Fruit fly (Drosophila melanogaster) whole organism, embryonic: ENCODE measurements around the gene zye.

ENCODE experiments used
- B-H1 ChIP-seq: fragments of 200-800 bp; sonication (Bioruptor generic); IDR thresholded peaks from 3 replicates; pipeline ENCODE4 v1.3.6; 2022; ENCODE audit warnings: missing biosample characterization, missing genetic modification characterization
- Blimp-1 ChIP-seq: fragments of 200-800 bp; sonication (Bioruptor generic); optimal IDR thresholded peaks from 3 replicates; lab custom pipeline; 2018; ENCODE audit warnings: missing biosample characterization, missing genetic modification characterization, mild to moderate bottlenecking, moderate library complexity, missing genetic modification reagents
- CG12104 ChIP-seq: fragments of 200-800 bp; sonication (Bioruptor generic); optimal IDR thresholded peaks from 3 replicates; lab custom pipeline; 2016; ENCODE audit warnings: missing biosample characterization, missing genetic modification characterization
- CG15073 ChIP-seq: fragments of 200-800 bp; sonication (Bioruptor generic); optimal IDR thresholded peaks from 2 replicates; lab custom pipeline; 2016; ENCODE audit warnings: missing biosample characterization, missing genetic modification characterization
- CG15479 ChIP-seq: fragments of 200-800 bp; sonication (Bioruptor generic); optimal IDR thresholded peaks from 3 replicates; lab custom pipeline; 2019; ENCODE audit warnings: missing biosample characterization, mild to moderate bottlenecking, missing genetic modification characterization, moderate library complexity
- CG1603 ChIP-seq: fragments of 200-800 bp; sonication (Bioruptor generic); optimal IDR thresholded peaks from 2 replicates; lab custom pipeline; 2019; ENCODE audit warnings: missing biosample characterization, mild to moderate bottlenecking, missing genetic modification characterization, moderate library complexity
- CG16815 ChIP-seq: fragments of 200-800 bp; sonication (Bioruptor generic); optimal IDR thresholded peaks from 3 replicates; lab custom pipeline; 2017; ENCODE audit warnings: missing biosample characterization, mild to moderate bottlenecking, missing genetic modification characterization
- CG17568 ChIP-seq: fragments of 200-800 bp; sonication (Bioruptor generic); optimal IDR thresholded peaks from 2 replicates; lab custom pipeline; 2018; ENCODE audit warnings: missing biosample characterization, mild to moderate bottlenecking, missing genetic modification characterization, moderate library complexity
- CG2199 ChIP-seq: fragments of 200-800 bp; sonication (Bioruptor generic); IDR thresholded peaks from 3 replicates; pipeline ENCODE4 v1.3.6; 2022; ENCODE audit warnings: missing biosample characterization, missing genetic modification characterization
- CG2202 ChIP-seq: fragments of 200-800 bp; sonication (Bioruptor generic); optimal IDR thresholded peaks from 2 replicates; lab custom pipeline; 2018; ENCODE audit warnings: missing biosample characterization, mild to moderate bottlenecking, missing genetic modification characterization
- CG32767 ChIP-seq: fragments of 200-800 bp; sonication (Bioruptor generic); IDR thresholded peaks from 2 replicates; pipeline ENCODE4 v1.3.6; 2022; ENCODE audit warnings: missing biosample characterization, missing genetic modification characterization
- CG34224 ChIP-seq: fragments of 200-800 bp; sonication (Bioruptor generic); IDR thresholded peaks from 3 replicates; pipeline ENCODE4 v1.3.6; 2022; ENCODE audit warnings: missing biosample characterization, missing genetic modification characterization; ENCODE audit not compliant: partially characterized antibody
- CG4282 ChIP-seq: fragments of 200-800 bp; sonication (Bioruptor generic); optimal IDR thresholded peaks from 2 replicates; lab custom pipeline; 2016; ENCODE audit warnings: missing biosample characterization, missing genetic modification characterization
- CG4328 ChIP-seq: fragments of 200-800 bp; sonication (Bioruptor generic); optimal IDR thresholded peaks from 3 replicates; lab custom pipeline; 2017; ENCODE audit warnings: missing biosample characterization, missing genetic modification reagents, missing genetic modification characterization
- CG4617 ChIP-seq: fragments of 200-800 bp; sonication (Bioruptor generic); optimal IDR thresholded peaks from 3 replicates; lab custom pipeline; 2016; ENCODE audit warnings: missing biosample characterization, missing genetic modification characterization, borderline replicate concordance
- CG4707 ChIP-seq: fragments of 200-800 bp; sonication (Bioruptor generic); optimal IDR thresholded peaks from 2 replicates; lab custom pipeline; 2018; ENCODE audit warnings: missing biosample characterization, mild to moderate bottlenecking, missing genetic modification characterization, moderate library complexity
- CG6175 ChIP-seq: fragments of 200-800 bp; sonication (Bioruptor generic); IDR thresholded peaks from 3 replicates; pipeline ENCODE4 v1.3.6; 2022; ENCODE audit warnings: missing biosample characterization, missing genetic modification characterization
- CG6854 ChIP-seq: fragments of 200-800 bp; sonication (Bioruptor generic); optimal IDR thresholded peaks from 3 replicates; lab custom pipeline; 2017; ENCODE audit warnings: missing biosample characterization, mild to moderate bottlenecking, missing genetic modification characterization
- CG7839 ChIP-seq: fragments of 200-800 bp; sonication (Bioruptor generic); optimal IDR thresholded peaks from 3 replicates; lab custom pipeline; 2018; ENCODE audit warnings: missing biosample characterization, mild to moderate bottlenecking, missing genetic modification characterization, moderate library complexity
- CG7928 ChIP-seq: fragments of 200-800 bp; sonication (Bioruptor generic); optimal IDR thresholded peaks from 2 replicates; lab custom pipeline; 2017; ENCODE audit warnings: missing biosample characterization, mild to moderate bottlenecking, missing genetic modification characterization
- CG8290 ChIP-seq, 3 experiments: fragments of 200-800 bp; sonication (Bioruptor generic); optimal IDR thresholded peaks; 2 replicates each; lab custom pipeline; 2016 to 2019; ENCODE audit warnings: missing biosample characterization in 3 of 3, missing genetic modification characterization in 3 of 3, mild to moderate bottlenecking in 2 of 3, moderate library complexity in 1 of 3
- CG9932 ChIP-seq: fragments of 200-800 bp; sonication (Bioruptor generic); IDR thresholded peaks from 2 replicates; pipeline ENCODE4 v1.3.6; 2022; ENCODE audit warnings: missing biosample characterization, missing genetic modification characterization
- D ChIP-seq, 2 experiments: fragments of 200-800 bp in 1 of 2; fragments of >200 bp in 1 of 2; sonication (Bioruptor generic) in 1 of 2; optimal IDR thresholded peaks; 2 replicates in 1 of 2; 3 replicates in 1 of 2; lab custom pipeline; 2017; ENCODE audit warnings: mild to moderate bottlenecking in 1 of 2, missing biosample characterization in 1 of 2, missing genetic modification characterization in 1 of 2, missing genetic modification reagents in 1 of 2
- Deaf1 ChIP-seq: fragments of 200-800 bp; optimal IDR thresholded peaks from 3 replicates; lab custom pipeline; 2019; ENCODE audit warnings: missing biosample characterization, mild to moderate bottlenecking, missing genetic modification characterization, moderate library complexity
- Dp ChIP-seq: fragments of 200-800 bp; sonication (Bioruptor generic); optimal IDR thresholded peaks from 2 replicates; lab custom pipeline; 2018; ENCODE audit warnings: missing biosample characterization, mild to moderate bottlenecking, missing genetic modification characterization, moderate library complexity
- E2f2 ChIP-seq: fragments of 200-800 bp; sonication (Bioruptor generic); IDR thresholded peaks from 2 replicates; pipeline ENCODE4 v1.3.6; 2022; ENCODE audit warnings: missing biosample characterization, missing genetic modification characterization
- HLH4C ChIP-seq: fragments of 200-800 bp; sonication (Bioruptor generic); IDR thresholded peaks from 3 replicates; pipeline ENCODE4 v1.3.6; 2022; ENCODE audit warnings: missing biosample characterization, missing genetic modification characterization; ENCODE audit not compliant: partially characterized antibody
- HLHmδ ChIP-seq: fragments of 200-800 bp; sonication (Bioruptor generic); optimal IDR thresholded peaks from 2 replicates; lab custom pipeline; 2018; ENCODE audit warnings: missing biosample characterization, mild to moderate bottlenecking, missing genetic modification characterization, moderate library complexity
- Hr3 ChIP-seq: fragments of 200-800 bp; sonication (Bioruptor generic); optimal IDR thresholded peaks from 3 replicates; lab custom pipeline; 2016; ENCODE audit warnings: missing biosample characterization, missing genetic modification characterization
- Med ChIP-seq: fragments of 200-800 bp; sonication (Bioruptor generic); peaks from one replicate; lab custom pipeline; 2016; ENCODE audit warnings: missing biosample characterization, missing genetic modification characterization, mild to moderate bottlenecking, inconsistent platforms, moderate library complexity
- Sin3A ChIP-seq: fragments of >200 bp; optimal IDR thresholded peaks from 2 replicates; lab custom pipeline; 2018
- Six4 ChIP-seq: fragments of 200-800 bp; sonication (Bioruptor generic); optimal IDR thresholded peaks from 2 replicates; lab custom pipeline; 2016; ENCODE audit warnings: missing biosample characterization, missing genetic modification characterization
- Sry-δ ChIP-seq: fragments of 200-800 bp; sonication (Bioruptor generic); optimal IDR thresholded peaks from 2 replicates; lab custom pipeline; 2016; ENCODE audit warnings: missing biosample characterization, missing genetic modification characterization
- Trl ChIP-seq, 3 experiments: fragments of >200 bp in 2 of 3; fragments of 200-800 bp in 1 of 3; sonication (Bioruptor generic) in 1 of 3; optimal IDR thresholded peaks; 2 replicates in 1 of 3; 3 replicates in 2 of 3; lab custom pipeline; 2016 to 2017; ENCODE audit warnings: missing biosample characterization in 1 of 3, missing genetic modification characterization in 1 of 3
- ac ChIP-seq: fragments of 200-800 bp; sonication (Bioruptor generic); optimal IDR thresholded peaks from 3 replicates; lab custom pipeline; 2017; ENCODE audit warnings: missing biosample characterization, mild to moderate bottlenecking, missing genetic modification characterization
- ci ChIP-seq: fragments of 200-800 bp; sonication (Bioruptor generic); IDR thresholded peaks from 3 replicates; pipeline ENCODE4 v1.3.6; 2022; ENCODE audit warnings: missing biosample characterization, missing genetic modification characterization
- dpn ChIP-seq, 2 experiments: fragments of 200-800 bp; sonication (Bioruptor generic); optimal IDR thresholded peaks; 3 replicates each; lab custom pipeline; 2016; ENCODE audit warnings: missing biosample characterization in 2 of 2, missing genetic modification characterization in 2 of 2
- ken ChIP-seq: fragments of 200-800 bp; sonication (Bioruptor generic); IDR thresholded peaks from 3 replicates; pipeline ENCODE4 v1.3.6; 2022; ENCODE audit warnings: missing biosample characterization, missing genetic modification characterization
- kni ChIP-seq: fragments of 200-800 bp; sonication (Bioruptor generic); optimal IDR thresholded peaks from 3 replicates; lab custom pipeline; 2017; ENCODE audit warnings: mild to moderate bottlenecking, missing biosample characterization, missing genetic modification reagents, missing genetic modification characterization
- pb ChIP-seq: fragments of 200-800 bp; sonication (Bioruptor generic); optimal IDR thresholded peaks from 3 replicates; lab custom pipeline; 2016; ENCODE audit warnings: missing biosample characterization, missing genetic modification characterization
- psq ChIP-seq: fragments of 200-800 bp; sonication (Bioruptor generic); optimal IDR thresholded peaks from 2 replicates; lab custom pipeline; 2017; ENCODE audit warnings: missing biosample characterization, missing genetic modification characterization
- rib ChIP-seq: fragments of 200-800 bp; sonication (Bioruptor generic); IDR thresholded peaks from 2 replicates; pipeline ENCODE4 v1.3.6; 2022; ENCODE audit warnings: missing biosample characterization, missing genetic modification characterization
- ro ChIP-seq: fragments of 200-800 bp; sonication (Bioruptor generic); IDR thresholded peaks from 2 replicates; pipeline ENCODE4 v1.3.6; 2022; ENCODE audit warnings: missing biosample characterization, missing genetic modification characterization
- sens ChIP-seq: fragments of 200-800 bp; sonication (Bioruptor generic); peaks from one replicate; lab custom pipeline; 2016; ENCODE audit warnings: missing biosample characterization, missing genetic modification characterization
- sr ChIP-seq: fragments of 200-800 bp; sonication (Bioruptor generic); IDR thresholded peaks from 3 replicates; pipeline ENCODE4 v1.3.6; 2022; ENCODE audit warnings: missing biosample characterization, missing genetic modification characterization
- ttk ChIP-seq: fragments of 200-800 bp; sonication (Bioruptor generic); IDR thresholded peaks from 2 replicates; pipeline ENCODE4 v2.1.2; 2022; ENCODE audit warnings: missing biosample characterization, missing genetic modification characterization
- twi ChIP-seq: fragments of 200-800 bp; optimal IDR thresholded peaks from 2 replicates; lab custom pipeline; 2019; ENCODE audit warnings: missing biosample characterization, mild to moderate bottlenecking, missing genetic modification characterization, moderate library complexity
- vnd ChIP-seq: fragments of 200-800 bp; sonication (Bioruptor generic); IDR thresholded peaks from 3 replicates; pipeline ENCODE4 v1.3.6; 2022; ENCODE audit warnings: missing biosample characterization, missing genetic modification characterization; ENCODE audit not compliant: partially characterized antibody

The zye gene

dm6 chr3L:20404515-20404914 lies 8.9 kb upstream of the zye start:
- peak; percentile 5 for TF ChIP-seq HLHmδ
- peak; percentile 20 for TF ChIP-seq Med (GFP tag; lab: Kevin White, UChicago)
- peak; percentile 21 for TF ChIP-seq CG15479
- TF ChIP-seq CG4707 (GFP tag; lab: Kevin White, UChicago) = no peak
- peak; percentile 9; the same call in 1 of the 3 replicates for TF ChIP-seq ci (GFP tag; lab: Robert Waterston, UW)
- TF ChIP-seq CG2199 (GFP tag; lab: Robert Waterston, UW) = peak; percentile 69; the same call in 1 of the 3 replicates
- TF ChIP-seq CG1603 (tag; lab: Kevin White, UChicago) = no peak
- peak; percentile 93 for TF ChIP-seq Blimp-1 (GFP tag; lab: Kevin White, UChicago)
- TF ChIP-seq ken (GFP tag; lab: Robert Waterston, UW) = 0 out of 3 replicates have a peak, but pooled peaks have one; percentile 22

dm6 chr3L:20405337-20405887 lies 8.0 kb upstream of the zye start:
- TF ChIP-seq CG34224 (GFP tag; lab: Robert Waterston, UW) (no peak), CG12104 (GFP tag; lab: Kevin White, UChicago) (no peak), CG32767 (GFP tag; lab: Robert Waterston, UW) (0 out of 2 replicates have a peak, but pooled peaks have one; percentile 15), CG17568 (peak; percentile 76), Hr3 (no peak), rib (GFP tag; lab: Robert Waterston, UW) (0 out of 2 replicates have a peak, but pooled peaks have one; percentile 12), twi (peak; percentile 92), CG4617 (no peak), CG8290 (GFP tag; optimal IDR thresholded peaks at IDR 0.05; lab: Kevin White, UChicago) (no peak), CG8290 (tag; optimal IDR thresholded peaks at IDR 0.05; lab: Kevin White, UChicago) (no peak), E2f2 (GFP tag; lab: Robert Waterston, UW) (no peak), CG6175 (no peak), Sin3A (lab: Kevin White, UChicago) (no peak), dpn (GFP tag; optimal IDR thresholded peaks at IDR 0.05; lab: Kevin White, UChicago) (no peak), CG7928 (no peak), D (optimal IDR thresholded peaks at IDR 0.05; lab: Kevin White, UChicago) (peak; percentile 82), D (GFP tag; optimal IDR thresholded peaks at IDR 0.05; lab: Kevin White, UChicago) (no peak), CG2202 (no peak), Deaf1 (tag; lab: Kevin White, UChicago) (no peak), ttk (GFP tag; lab: Robert Waterston, UW) (no peak), vnd (GFP tag; lab: Robert Waterston, UW) (no peak), B-H1 (GFP tag; lab: Robert Waterston, UW) (no peak), kni (GFP tag; lab: Kevin White, UChicago) (no peak), pb (no peak), CG16815 (GFP tag; lab: Kevin White, UChicago) (no peak), CG4328 (no peak), sens (GFP tag; lab: Kevin White, UChicago) (peak; percentile 78), CG6854 (GFP tag; lab: Kevin White, UChicago) (no peak), CG9932 (no peak), sr (GFP tag; lab: Robert Waterston, UW) (no peak), Trl (optimal IDR thresholded peaks at IDR 0.05; lab: Kevin White, UChicago) (no peak), Trl (GFP tag; optimal IDR thresholded peaks at IDR 0.05; lab: Kevin White, UChicago) (no peak), CG7839 (no peak), CG4282 (no peak), ro (GFP tag; lab: Robert Waterston, UW) (no peak), psq (no peak), Dp (GFP tag; lab: Kevin White, UChicago) (no peak), ac (peak; percentile 13), CG15073 (no peak), HLH4C (GFP tag; lab: Robert Waterston, UW) (no peak), CG2199 (GFP tag; lab: Robert Waterston, UW) (peak; percentile 19; the same call in 1 of the 3 replicates), Sry-δ (no peak), Six4 (no peak)
